Worm (Caenorhabditis elegans): Measurements from ENCODE around the gene C05G5.1.

C05G5.1 gene

DNA sequence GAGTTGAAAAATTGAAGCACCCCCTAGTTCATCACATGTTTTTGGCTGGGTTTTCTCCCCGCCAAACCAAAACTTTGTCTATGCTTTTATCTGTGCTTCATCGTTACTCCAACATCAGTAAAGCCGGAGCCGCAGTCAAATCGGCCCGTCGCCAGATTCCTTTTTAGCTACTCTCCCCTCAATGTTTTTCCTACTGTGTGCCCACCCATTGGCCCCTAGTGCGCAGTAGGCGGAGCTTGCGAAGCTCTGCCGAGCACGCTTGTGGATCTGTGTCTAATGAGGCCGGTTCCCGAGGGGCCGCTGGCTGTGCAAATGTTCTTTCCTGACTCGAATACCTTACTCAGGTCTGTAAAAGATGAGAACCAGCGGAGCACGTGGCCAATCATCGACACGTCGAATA lies 36.4 kb upstream of the C05G5.1 start:
- TF ChIP-seq ceh-39 (tag; optimal IDR thresholded peaks at IDR 0.05) (no peak), lsy-2 (tag; optimal IDR thresholded peaks at IDR 0.05) (peak; percentile 34)

DNA sequence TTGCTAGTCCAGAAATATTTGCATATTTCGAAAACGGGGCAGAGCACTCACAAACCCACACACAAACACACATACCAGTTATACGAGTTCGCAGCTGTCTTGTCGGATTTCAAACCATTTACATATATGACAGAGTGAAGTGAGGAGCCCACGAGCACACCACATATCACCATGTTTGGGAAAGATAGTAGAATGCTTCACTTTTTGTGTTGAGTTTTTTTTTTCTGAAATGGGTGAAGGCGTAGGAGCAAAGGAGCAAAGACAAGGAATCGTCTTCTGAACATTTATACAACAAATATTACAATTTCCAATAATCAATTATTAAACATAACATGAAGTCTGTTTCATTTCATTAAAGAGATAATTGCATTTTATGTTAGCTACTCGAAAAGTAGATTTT lies 35.3 kb upstream of the C05G5.1 start:
- TF ChIP-seq ceh-83 (GFP tag; optimal IDR thresholded peaks at IDR 0.05) (no peak), cnd-1 (tag; optimal IDR thresholded peaks at IDR 0.05) (no peak), lin-32 (GFP tag; optimal IDR thresholded peaks at IDR 0.05) (no peak), lin-13 (tag; optimal IDR thresholded peaks at IDR 0.05) (no peak), mep-1 (tag; optimal IDR thresholded peaks at IDR 0.05) (no peak), sem-2 (GFP tag; optimal IDR thresholded peaks at IDR 0.05) (no peak), nhr-28 (tag; optimal IDR thresholded peaks at IDR 0.05) (no peak), blmp-1 (tag; optimal IDR thresholded peaks at IDR 0.05) (no peak), pha-4 (tag; optimal IDR thresholded peaks at IDR 0.05) (no peak)

DNA sequence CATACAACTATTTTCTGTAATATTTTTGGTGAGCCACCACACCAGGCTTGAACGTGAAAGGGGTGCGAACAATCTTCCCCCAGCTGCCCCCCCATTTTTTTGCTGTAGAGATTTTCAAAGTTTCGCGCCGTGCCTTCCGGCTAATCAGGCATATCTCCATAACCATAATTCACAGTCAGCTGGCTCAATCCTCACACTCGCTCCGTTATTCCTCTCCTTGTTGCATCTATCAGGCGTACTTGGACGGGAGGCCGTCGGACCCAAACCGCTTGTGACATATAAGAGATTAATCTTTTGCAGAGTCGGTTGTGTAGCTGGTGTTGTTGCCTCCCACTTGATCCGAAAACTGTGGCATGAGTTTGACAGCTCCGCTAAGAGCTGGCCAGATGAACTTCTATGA lies 33.3 kb upstream of the C05G5.1 start, which contains the start of gene unc-3:
Gene unc-3, plus strand, starts transcription at position 301 of the 400 bp plus-strand sequence.
- no peak for TF ChIP-seq zip-8 (tag; optimal IDR thresholded peaks at IDR 0.05)
- no peak for TF ChIP-seq nhr-2 (tag; optimal IDR thresholded peaks at IDR 0.05)
- TF ChIP-seq pha-4 (tag; optimal IDR thresholded peaks at IDR 0.05): no peak

DNA sequence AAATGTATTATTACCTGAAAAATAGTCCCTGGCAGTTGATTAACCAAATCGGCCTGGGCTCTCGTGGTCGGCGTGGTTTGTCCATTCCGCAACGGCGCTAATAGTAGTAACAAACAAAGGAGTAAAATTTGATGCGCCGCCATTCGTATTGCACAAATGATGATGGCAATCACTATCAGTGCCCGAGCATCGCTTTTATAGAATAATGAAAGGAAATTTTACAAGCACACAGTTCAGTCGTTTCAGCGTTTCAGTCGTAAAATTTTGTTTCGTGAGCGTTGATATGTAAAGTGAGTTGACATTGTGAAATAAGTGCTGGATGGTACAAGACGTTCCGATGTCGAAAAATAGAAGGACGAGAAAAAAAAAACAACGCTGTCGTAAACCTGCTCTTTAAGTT lies 31.8 kb upstream of the C05G5.1 start, which contains the start of gene Y16B4A.2:
Gene Y16B4A.2, minus strand, starts transcription at position 170 of the 400 bp plus-strand sequence.
- no peak for TF ChIP-seq mab-5 (tag; optimal IDR thresholded peaks at IDR 0.05)
- TF ChIP-seq ceh-83 (GFP tag; optimal IDR thresholded peaks at IDR 0.05): no peak
- no peak for TF ChIP-seq unc-62 (GFP tag; optimal IDR thresholded peaks at IDR 0.05)
- TF ChIP-seq drap-1 (GFP tag; optimal IDR thresholded peaks at IDR 0.05): no peak
- no peak for TF ChIP-seq unc-120 (tag; optimal IDR thresholded peaks at IDR 0.05; ENCODE audit: poor library complexity, severe bottlenecking)
- TF ChIP-seq zip-8 (tag; optimal IDR thresholded peaks at IDR 0.05): no peak
- TF ChIP-seq nhr-76 (tag; optimal IDR thresholded peaks at IDR 0.05): no peak
- TF ChIP-seq elt-3 (tag; optimal IDR thresholded peaks at IDR 0.05): no peak
- no peak for TF ChIP-seq hlh-1 (tag; optimal IDR thresholded peaks at IDR 0.05)
- TF ChIP-seq bed-3 (GFP tag; optimal IDR thresholded peaks at IDR 0.05): no peak
- TF ChIP-seq cnd-1 (tag; optimal IDR thresholded peaks at IDR 0.05): no peak

DNA sequence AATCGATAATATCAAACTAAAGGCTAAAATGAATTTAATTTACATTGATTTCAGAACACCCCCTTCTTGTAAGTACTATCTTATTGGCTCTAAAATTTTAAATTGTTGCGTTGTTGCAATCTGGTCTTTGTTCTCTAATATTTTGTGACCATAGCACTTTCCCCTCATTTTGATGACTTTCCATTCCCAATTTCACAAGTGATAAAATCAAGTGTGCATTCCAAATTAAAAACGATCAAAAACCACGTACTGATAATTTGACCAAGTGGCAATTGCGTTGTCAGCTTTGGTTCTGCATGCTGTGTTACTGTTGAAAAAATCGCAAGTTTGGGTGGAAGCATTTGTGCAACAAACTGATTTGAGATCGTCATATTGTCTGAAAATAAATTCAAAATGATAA lies 30.4 kb upstream of the C05G5.1 start:
- TF ChIP-seq mep-1 (tag; optimal IDR thresholded peaks at IDR 0.05) (no peak), tbx-8 (GFP tag; optimal IDR thresholded peaks at IDR 0.05) (no peak), elt-3 (tag; optimal IDR thresholded peaks at IDR 0.05) (no peak), sem-2 (GFP tag; optimal IDR thresholded peaks at IDR 0.05) (no peak)

DNA sequence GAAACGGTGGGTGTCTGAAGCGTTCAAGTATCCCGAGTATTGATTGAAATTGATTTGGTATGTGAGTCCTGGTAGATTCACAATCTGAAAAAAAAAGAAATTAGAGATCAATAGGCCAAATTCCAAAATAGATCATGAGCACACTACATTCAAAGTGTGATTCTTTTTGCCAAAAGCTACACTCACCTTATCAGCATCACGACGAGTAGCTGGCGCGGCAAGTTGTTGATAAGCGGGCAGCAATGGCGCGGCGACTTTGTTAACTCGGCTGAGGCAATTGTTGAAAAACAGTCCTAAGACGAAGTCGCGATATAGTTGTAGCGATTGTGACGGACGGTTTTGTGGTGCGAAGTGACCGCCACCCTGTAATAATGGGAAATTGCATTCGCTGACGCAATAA lies 29.1 kb upstream of the C05G5.1 start:
- TF ChIP-seq bed-3 (GFP tag; optimal IDR thresholded peaks at IDR 0.05) (no peak), mep-1 (tag; optimal IDR thresholded peaks at IDR 0.05) (no peak), M03D4.4 (tag; optimal IDR thresholded peaks at IDR 0.05) (no peak), ces-1 (GFP tag; optimal IDR thresholded peaks at IDR 0.05) (no peak), lin-32 (GFP tag; optimal IDR thresholded peaks at IDR 0.05) (no peak), snpc-4 (tag; optimal IDR thresholded peaks at IDR 0.05) (no peak), drap-1 (GFP tag; optimal IDR thresholded peaks at IDR 0.05) (no peak), pha-4 (tag; optimal IDR thresholded peaks at IDR 0.05) (no peak), nhr-237 (tag; optimal IDR thresholded peaks at IDR 0.05) (no peak), ztf-11 (tag; optimal IDR thresholded peaks at IDR 0.05) (no peak), elt-1 (tag; optimal IDR thresholded peaks at IDR 0.05; ENCODE audit: borderline replicate concordance, insufficient read depth) (no peak), nhr-28 (tag; optimal IDR thresholded peaks at IDR 0.05) (no peak), nhr-2 (tag; optimal IDR thresholded peaks at IDR 0.05) (no peak), unc-39 (tag; optimal IDR thresholded peaks at IDR 0.05) (no peak), mab-5 (tag; optimal IDR thresholded peaks at IDR 0.05) (no peak), ceh-43 (GFP tag; optimal IDR thresholded peaks at IDR 0.05) (no peak)

DNA sequence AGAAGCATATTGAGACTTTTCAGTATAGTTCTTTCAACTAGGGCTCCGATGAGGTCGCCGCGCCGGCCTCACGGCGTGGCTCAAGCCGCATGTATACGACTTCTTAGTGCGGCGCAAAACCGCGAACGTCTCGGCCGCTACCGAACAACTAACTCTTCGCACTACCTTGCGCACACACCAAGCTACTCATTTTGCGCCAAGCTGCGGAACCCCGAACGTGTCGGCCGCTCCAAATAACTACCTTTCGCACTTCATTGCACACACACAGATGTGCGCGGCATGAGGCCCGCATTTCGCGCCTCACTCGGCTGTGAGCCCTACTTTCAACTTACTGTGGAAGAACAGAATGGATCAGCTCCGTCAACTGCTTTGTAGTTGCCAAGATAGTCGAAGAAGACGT lies 27.9 kb upstream of the C05G5.1 start:
- no peak for TF ChIP-seq sptf-1 (tag; optimal IDR thresholded peaks at IDR 0.05)
- TF ChIP-seq elt-1 (tag; optimal IDR thresholded peaks at IDR 0.05; ENCODE audit: borderline replicate concordance, insufficient read depth): no peak
- TF ChIP-seq M03D4.4 (tag; optimal IDR thresholded peaks at IDR 0.05): no peak
- no peak for TF ChIP-seq ceh-43 (GFP tag; optimal IDR thresholded peaks at IDR 0.05)
- TF ChIP-seq unc-39 (tag; optimal IDR thresholded peaks at IDR 0.05): no peak
- no peak for TF ChIP-seq nhr-28 (tag; optimal IDR thresholded peaks at IDR 0.05)
- TF ChIP-seq unc-62 (GFP tag; optimal IDR thresholded peaks at IDR 0.05): no peak
- TF ChIP-seq flh-1 (GFP tag; optimal IDR thresholded peaks at IDR 0.05): no peak
- TF ChIP-seq ceh-39 (tag; optimal IDR thresholded peaks at IDR 0.05): no peak
- TF ChIP-seq ztf-11 (tag; optimal IDR thresholded peaks at IDR 0.05): no peak
- TF ChIP-seq ceh-83 (GFP tag; optimal IDR thresholded peaks at IDR 0.05): no peak
- no peak for TF ChIP-seq unc-120 (tag; optimal IDR thresholded peaks at IDR 0.05; ENCODE audit: poor library complexity, severe bottlenecking)
- TF ChIP-seq nhr-12 (tag; optimal IDR thresholded peaks at IDR 0.05): no peak
- TF ChIP-seq elt-3 (tag; optimal IDR thresholded peaks at IDR 0.05): no peak
- TF ChIP-seq tbx-8 (GFP tag; optimal IDR thresholded peaks at IDR 0.05): no peak
- no peak for TF ChIP-seq cnd-1 (tag; optimal IDR thresholded peaks at IDR 0.05)
- TF ChIP-seq pha-4 (tag; optimal IDR thresholded peaks at IDR 0.05): no peak
- no peak for TF ChIP-seq zip-8 (tag; optimal IDR thresholded peaks at IDR 0.05)
